Worm (Caenorhabditis elegans): Measurements from ENCODE around the gene K06H6.2.
A peak's percentile ranks its signal among the peaks of the same experiment; 100 is the strongest.

Gene K06H6.2

ce11 chrV:624922-625321 lies 39.4 kb downstream of the K06H6.2 start, which contains the start of gene srt-17:
Gene srt-17, minus strand, starts transcription at chrV:625022.
- TF ChIP-seq ctbp-1 (GFP tag; IDR thresholded peaks at IDR 0.05) (no peak), vab-7 (GFP tag; IDR thresholded peaks at IDR 0.05) (no peak), nhr-41 (GFP tag; IDR thresholded peaks at IDR 0.05) (no peak), fkh-10 (GFP tag; optimal IDR thresholded peaks at IDR 0.05) (no peak), skn-1 (tag; optimal IDR thresholded peaks at IDR 0.05) (no peak), R02D3.7 (tag; optimal IDR thresholded peaks at IDR 0.05) (no peak), nhr-28 (tag; optimal IDR thresholded peaks at IDR 0.05) (no peak), zfp-3 (GFP tag; conservative IDR thresholded peaks at IDR 0.05) (no peak), nhr-102 (tag; optimal IDR thresholded peaks at IDR 0.05) (no peak), mep-1 (tag; optimal IDR thresholded peaks at IDR 0.05) (no peak), ZK337.2 (GFP tag; IDR thresholded peaks at IDR 0.05) (no peak), dmd-9 (GFP tag; IDR thresholded peaks at IDR 0.05) (no peak), hmg-1.1 (GFP tag; IDR thresholded peaks at IDR 0.05) (no peak)

- TF ChIP-seq unc-62 (GFP tag; optimal IDR thresholded peaks at IDR 0.05 in 1 of 2) (peak in 1 of 2 experiments; percentile 29), unc-62 (tag; optimal IDR thresholded peaks at IDR 0.05) (no peak), nhr-10 (tag; optimal IDR thresholded peaks at IDR 0.05) (no peak), zip-2 (tag; optimal IDR thresholded peaks at IDR 0.05) (no peak), F49E8.2 (tag; optimal IDR thresholded peaks at IDR 0.05; ENCODE audit: borderline replicate concordance) (no peak), daf-16 (GFP tag; optimal IDR thresholded peaks at IDR 0.05) (no peak), daf-16 (tag; optimal IDR thresholded peaks at IDR 0.05) (peak; percentile 10), ceh-62 (tag; optimal IDR thresholded peaks at IDR 0.05) (no peak), dmd-9 (GFP tag; IDR thresholded peaks at IDR 0.05) (no peak), nhr-41 (GFP tag; IDR thresholded peaks at IDR 0.05) (no peak), Y5F2A.4 (GFP tag; optimal IDR thresholded peaks at IDR 0.05) (no peak)
Measured at ce11 chrV:626321-626720, 40.7 kb downstream of the K06H6.2 start, which contains the start of gene F48G7.7. Gene F48G7.7, minus strand, starts transcription at chrV:626421.

ce11 chrV:627585-627984 lies 42.0 kb downstream of the K06H6.2 start, which contains the start of gene F48G7.8:
Gene F48G7.8, minus strand, starts transcription at chrV:627685.
- TF ChIP-seq dpl-1 (GFP tag; optimal IDR thresholded peaks at IDR 0.05) (no peak), ceh-20 (GFP tag; IDR thresholded peaks at IDR 0.05) (no peak), Y5F2A.4 (GFP tag; optimal IDR thresholded peaks at IDR 0.05) (no peak), skn-1 (tag; optimal IDR thresholded peaks at IDR 0.05) (no peak), F49E8.2 (tag; optimal IDR thresholded peaks at IDR 0.05; ENCODE audit: borderline replicate concordance) (no peak), tag-97 (GFP tag; IDR thresholded peaks at IDR 0.05) (no peak), nhr-41 (GFP tag; IDR thresholded peaks at IDR 0.05) (no peak), attf-4 (tag; optimal IDR thresholded peaks at IDR 0.05) (no peak), unc-130 (GFP tag; optimal IDR thresholded peaks at IDR 0.05) (no peak), lin-1 (GFP tag; IDR thresholded peaks at IDR 0.05) (no peak), pha-4 (GFP tag; IDR thresholded peaks at IDR 0.05) (no peak), pha-4 (tag; optimal IDR thresholded peaks at IDR 0.05) (no peak), F26F4.8 (GFP tag; conservative IDR thresholded peaks at IDR 0.05) (no peak), daf-16 (GFP tag; optimal IDR thresholded peaks at IDR 0.05) (no peak), daf-16 (tag; optimal IDR thresholded peaks at IDR 0.05) (no peak), rbr-2 (tag; optimal IDR thresholded peaks at IDR 0.05) (no peak)

- TF ChIP-seq zag-1 (tag; optimal IDR thresholded peaks at IDR 0.05) (no peak), mdt-29 (GFP tag; IDR thresholded peaks at IDR 0.05) (no peak), mxl-2 (GFP tag; conservative IDR thresholded peaks at IDR 0.05) (no peak), nhr-237 (tag; optimal IDR thresholded peaks at IDR 0.05) (no peak), daf-16 (GFP tag; optimal IDR thresholded peaks at IDR 0.05) (no peak), daf-16 (tag; optimal IDR thresholded peaks at IDR 0.05) (no peak), madf-5 (GFP tag; IDR thresholded peaks at IDR 0.05) (no peak), lin-15B (tag; optimal IDR thresholded peaks at IDR 0.05) (no peak), spr-1 (tag; optimal IDR thresholded peaks at IDR 0.05) (no peak), ctbp-1 (GFP tag; IDR thresholded peaks at IDR 0.05) (no peak), lin-39 (tag; optimal IDR thresholded peaks at IDR 0.05) (no peak), Y105C5A.15 (GFP tag; IDR thresholded peaks at IDR 0.05) (no peak), F26F4.8 (GFP tag; conservative IDR thresholded peaks at IDR 0.05) (no peak), daf-19 (GFP tag; conservative IDR thresholded peaks at IDR 0.05) (no peak), pha-4 (GFP tag; IDR thresholded peaks at IDR 0.05) (no peak), pha-4 (tag; optimal IDR thresholded peaks at IDR 0.05) (no peak), ZK337.2 (GFP tag; IDR thresholded peaks at IDR 0.05) (no peak), lin-38 (GFP tag; IDR thresholded peaks at IDR 0.05) (no peak), skn-1 (tag; optimal IDR thresholded peaks at IDR 0.05) (no peak), tag-97 (GFP tag; IDR thresholded peaks at IDR 0.05) (no peak), nhr-77 (tag; optimal IDR thresholded peaks at IDR 0.05) (no peak)
Measured at ce11 chrV:628527-628926, 43.0 kb downstream of the K06H6.2 start, which contains the start of gene F48G7.9. Gene F48G7.9, minus strand, starts transcription at chrV:628627.

Data from whole organism, L4 larva.